Worm (Caenorhabditis elegans) whole organism, young adult: ENCODE data around the gene col-91.

Source experiments
- B0261.1 ChIP-seq: sonication (generic microtip); optimal IDR thresholded peaks from 2 replicates; lab custom pipeline; 2016; ENCODE audit warnings: mild to moderate bottlenecking, missing genetic modification characterization, moderate library complexity, missing compliant biosample characterization
- ama-1 ChIP-seq, 3 experiments: fragments of 150-350 bp in 1 of 3; sonication (generic microtip) in 2 of 3; optimal IDR thresholded peaks; 2 replicates each; lab custom pipeline; 2014 to 2018; ENCODE audit warnings: missing biosample characterization in 2 of 3, missing genetic modification characterization in 2 of 3, missing genetic modification reagents in 2 of 3
- aptf-2 ChIP-seq: fragments of 200-800 bp; sonication (Bioruptor generic); conservative IDR thresholded peaks from 2 replicates; pipeline ENCODE4 v1.3.6; 2022; ENCODE audit warnings: missing genetic modification reagents, missing genetic modification characterization, missing compliant biosample characterization
- ceh-91 ChIP-seq: fragments of 200-800 bp; sonication (Bioruptor generic); IDR thresholded peaks from 2 replicates; pipeline ENCODE4 v1.3.6; 2022; ENCODE audit warnings: missing genetic modification reagents, missing genetic modification characterization, missing compliant biosample characterization
- lin-26 ChIP-seq: fragments of 200-800 bp; sonication (Bioruptor generic); IDR thresholded peaks from 2 replicates; pipeline ENCODE4 v1.3.6; 2022; ENCODE audit warnings: missing genetic modification reagents, missing genetic modification characterization, missing compliant biosample characterization
- lin-40 ChIP-seq: sonication (generic microtip); optimal IDR thresholded peaks from 2 replicates; lab custom pipeline; 2016; ENCODE audit warnings: missing genetic modification characterization, mild to moderate bottlenecking, missing compliant biosample characterization, missing genotype, missing genetic modification reagents
- nhr-179 ChIP-seq: sonication (generic microtip); optimal IDR thresholded peaks from 2 replicates; lab custom pipeline; 2016; ENCODE audit warnings: mild to moderate bottlenecking, missing genetic modification characterization, missing compliant biosample characterization
- pbrm-1 ChIP-seq: fragments of 200-800 bp; sonication (Bioruptor generic); IDR thresholded peaks from 2 replicates; pipeline ENCODE4 v1.3.6; 2022; ENCODE audit warnings: missing genetic modification reagents, missing genetic modification characterization, missing compliant biosample characterization
- rec-8 ChIP-seq, 2 experiments: sonication (generic microtip); optimal IDR thresholded peaks; 2 replicates each; lab custom pipeline; 2016; ENCODE audit warnings: mild to moderate bottlenecking in 2 of 2, missing genetic modification characterization in 2 of 2, missing genetic modification reagents in 2 of 2, missing genotype in 2 of 2, missing biosample characterization in 1 of 2, missing compliant biosample characterization in 1 of 2, moderate library complexity in 1 of 2
- ztf-22 ChIP-seq: fragments of 200-800 bp; sonication (Bioruptor generic); optimal IDR thresholded peaks from 2 replicates; lab custom pipeline; 2018; ENCODE audit warnings: mild to moderate bottlenecking, missing genetic modification characterization, moderate library complexity, missing compliant biosample characterization
- ztf-3 ChIP-seq: fragments of 200-800 bp; sonication (Bioruptor generic); optimal IDR thresholded peaks from 2 replicates; lab custom pipeline; 2018; ENCODE audit warnings: mild to moderate bottlenecking, missing genetic modification characterization, missing compliant biosample characterization

DNA sequence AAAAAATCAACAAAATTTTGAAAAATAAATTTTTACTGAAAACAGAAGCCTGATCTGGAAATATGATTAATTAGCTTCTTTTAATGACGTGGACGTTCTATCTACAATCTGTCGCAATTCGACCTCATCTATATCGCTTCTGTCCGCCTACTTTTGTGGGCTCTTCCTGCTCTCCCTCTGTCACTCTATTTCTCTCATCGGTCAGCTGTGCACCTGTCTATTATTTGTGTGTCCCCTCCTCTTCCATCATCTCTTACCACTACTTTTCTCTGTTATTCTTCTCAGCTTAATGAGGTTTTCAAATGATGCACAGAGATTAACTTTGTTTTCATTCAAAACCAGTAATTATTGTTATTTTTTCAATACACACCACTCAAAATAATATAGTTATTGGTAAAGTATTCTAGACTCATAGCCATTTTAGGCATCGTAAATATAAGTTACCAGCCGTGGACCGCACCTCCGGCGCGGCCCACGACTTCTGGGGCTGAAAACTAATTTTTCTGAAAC is 35.7 kb upstream of the col-91 start:
- TF ChIP-seq rec-8 (tag; optimal IDR thresholded peaks at IDR 0.05; lab: Kevin White, UChicago) (no peak), nhr-179 (no peak), ztf-22 (GFP tag; lab: Kevin White, UChicago) (no peak), pbrm-1 (GFP tag; lab: Robert Waterston, UW) (no peak), lin-40 (no peak), lin-26 (no peak), aptf-2 (GFP tag; lab: Robert Waterston, UW) (no peak), ztf-3 (no peak), ama-1 (optimal IDR thresholded peaks at IDR 0.05; lab: Kevin White, UChicago) (no peak), ama-1 (GFP tag; optimal IDR thresholded peaks at IDR 0.05; lab: Kevin White, UChicago) (no peak), ceh-91 (GFP tag; lab: Robert Waterston, UW) (no peak), B0261.1 (tag; lab: Kevin White, UChicago) (no peak)
